Worm (Caenorhabditis elegans) whole organism, young adult: ENCODE data around the gene B0507.4.

Source experiments
- B0019.2 ChIP-seq: fragments of 200-800 bp; sonication (Bioruptor generic); conservative IDR thresholded peaks from 2 replicates; pipeline ENCODE4 v1.3.6; 2022; ENCODE audit warnings: missing genetic modification reagents, missing genetic modification characterization, missing compliant biosample characterization
- C17E4.6 ChIP-seq: fragments of 200-800 bp; sonication (Bioruptor generic); IDR thresholded peaks from 2 replicates; pipeline ENCODE4 v1.3.6; 2022; ENCODE audit warnings: missing genetic modification reagents, missing genetic modification characterization, missing compliant biosample characterization
- F39B2.1 ChIP-seq: fragments of 200-800 bp; sonication (Bioruptor generic); IDR thresholded peaks from 2 replicates; pipeline ENCODE4 v1.3.6; 2022; ENCODE audit warnings: missing genetic modification reagents, missing genetic modification characterization, missing compliant biosample characterization
- F55B11.4 ChIP-seq: sonication (generic microtip); optimal IDR thresholded peaks from 2 replicates; lab custom pipeline; 2016; ENCODE audit warnings: missing compliant biosample characterization, missing genetic modification characterization, borderline replicate concordance; ENCODE audit not compliant: insufficient read depth
- K11D2.4 ChIP-seq: fragments of 200-800 bp; sonication (Bioruptor generic); IDR thresholded peaks from 2 replicates; pipeline ENCODE4 v1.3.6; 2022; ENCODE audit warnings: missing genetic modification reagents, missing genetic modification characterization, missing compliant biosample characterization
- T07F8.4 ChIP-seq: sonication (generic microtip); optimal IDR thresholded peaks from 2 replicates; lab custom pipeline; 2016; ENCODE audit warnings: mild to moderate bottlenecking, missing genetic modification characterization, moderate library complexity, missing compliant biosample characterization
- Y53F4B.3 ChIP-seq: fragments of 200-800 bp; sonication (Bioruptor generic); IDR thresholded peaks from 2 replicates; pipeline ENCODE4 v1.3.6; 2022; ENCODE audit warnings: missing genetic modification reagents, missing genetic modification characterization, missing compliant biosample characterization
- Y56A3A.18 ChIP-seq: fragments of 200-800 bp; sonication (Bioruptor generic); IDR thresholded peaks from 2 replicates; pipeline ENCODE4 v1.3.6; 2022; ENCODE audit warnings: missing genetic modification reagents, missing genetic modification characterization, missing compliant biosample characterization
- Y67H2A.10 ChIP-seq: fragments of 200-800 bp; sonication (Bioruptor generic); conservative IDR thresholded peaks from 2 replicates; pipeline ENCODE4 v1.3.6; 2022; ENCODE audit warnings: missing genetic modification reagents, missing genetic modification characterization, missing compliant biosample characterization
- ZK185.1 ChIP-seq: sonication (generic microtip); optimal IDR thresholded peaks from 2 replicates; lab custom pipeline; 2016; ENCODE audit warnings: mild to moderate bottlenecking, missing genetic modification characterization, missing compliant biosample characterization; ENCODE audit not compliant: poor library complexity, severe bottlenecking
- atf-7 ChIP-seq: sonication (generic microtip); optimal IDR thresholded peaks from 2 replicates; lab custom pipeline; 2017; ENCODE audit warnings: mild to moderate bottlenecking, missing genetic modification characterization, missing compliant biosample characterization
- cebp-2 ChIP-seq: fragments of 200-800 bp; sonication (Bioruptor generic); IDR thresholded peaks from 2 replicates; pipeline ENCODE4 v1.3.6; 2022; ENCODE audit warnings: missing genetic modification characterization, missing compliant biosample characterization
- ceh-100 ChIP-seq: fragments of 200-800 bp; sonication (Bioruptor generic); IDR thresholded peaks from 2 replicates; pipeline ENCODE4 v1.3.6; 2022; ENCODE audit warnings: missing genetic modification reagents, missing genetic modification characterization, missing compliant biosample characterization
- ceh-40 ChIP-seq: fragments of 200-800 bp; sonication (Bioruptor generic); IDR thresholded peaks from 2 replicates; pipeline ENCODE4 v1.3.6; 2022; ENCODE audit warnings: missing genetic modification characterization, missing compliant biosample characterization
- chd-7 ChIP-seq: sonication (generic microtip); optimal IDR thresholded peaks from 2 replicates; lab custom pipeline; 2016; ENCODE audit warnings: mild to moderate bottlenecking, missing genetic modification characterization, moderate library complexity, missing compliant biosample characterization
- die-1 ChIP-seq: sonication (generic microtip); optimal IDR thresholded peaks from 2 replicates; lab custom pipeline; 2016; ENCODE audit warnings: missing genotype, mild to moderate bottlenecking, missing genetic modification characterization, missing compliant biosample characterization
- dox-1 ChIP-seq: fragments of 200-800 bp; sonication (Bioruptor generic); IDR thresholded peaks from 2 replicates; pipeline ENCODE4 v1.3.6; 2022; ENCODE audit warnings: missing genetic modification reagents, missing genetic modification characterization, missing compliant biosample characterization
- dpff-1 ChIP-seq: sonication (generic microtip); optimal IDR thresholded peaks from 2 replicates; lab custom pipeline; 2017; ENCODE audit warnings: mild to moderate bottlenecking, missing genetic modification characterization, missing compliant biosample characterization
- fkh-3 ChIP-seq: sonication (generic microtip); optimal IDR thresholded peaks from 2 replicates; lab custom pipeline; 2016; ENCODE audit warnings: mild to moderate bottlenecking, missing genetic modification characterization, missing compliant biosample characterization
- gei-17 ChIP-seq: fragments of 200-800 bp; sonication (Bioruptor generic); optimal IDR thresholded peaks from 2 replicates; lab custom pipeline; 2018; ENCODE audit warnings: mild to moderate bottlenecking, missing genetic modification characterization, missing compliant biosample characterization
- hmg-20 ChIP-seq: fragments of 200-800 bp; sonication (Bioruptor generic); IDR thresholded peaks from 2 replicates; pipeline ENCODE4 v1.3.6; 2022; ENCODE audit warnings: missing genetic modification reagents, missing genetic modification characterization, missing compliant biosample characterization
- hsf-1 ChIP-seq: fragments of 200-800 bp; sonication (Bioruptor generic); IDR thresholded peaks from 2 replicates; pipeline ENCODE4 v1.3.6; 2022; ENCODE audit warnings: missing genetic modification reagents, missing genetic modification characterization, missing compliant biosample characterization
- lag-1 ChIP-seq: fragments of 200-800 bp; sonication (Bioruptor generic); IDR thresholded peaks from 2 replicates; pipeline ENCODE4 v1.3.6; 2022; ENCODE audit warnings: missing genetic modification reagents, missing genetic modification characterization, missing compliant biosample characterization
- let-607 ChIP-seq, 2 experiments: fragments of 200-800 bp in 1 of 2; sonication (Bioruptor generic) in 1 of 2; sonication (generic microtip) in 1 of 2; optimal IDR thresholded peaks; 2 replicates each; lab custom pipeline; 2016 to 2018; ENCODE audit warnings: mild to moderate bottlenecking in 2 of 2, missing compliant biosample characterization in 2 of 2, missing genetic modification characterization in 2 of 2, moderate library complexity in 2 of 2, missing genotype in 1 of 2
- lin-26 ChIP-seq: fragments of 200-800 bp; sonication (Bioruptor generic); IDR thresholded peaks from 2 replicates; pipeline ENCODE4 v1.3.6; 2022; ENCODE audit warnings: missing genetic modification reagents, missing genetic modification characterization, missing compliant biosample characterization
- lin-40 ChIP-seq: sonication (generic microtip); optimal IDR thresholded peaks from 2 replicates; lab custom pipeline; 2016; ENCODE audit warnings: missing genetic modification characterization, mild to moderate bottlenecking, missing compliant biosample characterization, missing genotype, missing genetic modification reagents
- lsl-1 ChIP-seq: fragments of 200-800 bp; sonication (Bioruptor generic); optimal IDR thresholded peaks from 2 replicates; lab custom pipeline; 2018; ENCODE audit warnings: mild to moderate bottlenecking, missing genetic modification characterization, moderate library complexity, missing compliant biosample characterization
- lsy-27 ChIP-seq: sonication (generic microtip); optimal IDR thresholded peaks from 2 replicates; lab custom pipeline; 2017; ENCODE audit warnings: missing genetic modification characterization, mild to moderate bottlenecking, missing compliant biosample characterization, antibody characterized with exemption, missing genotype, borderline replicate concordance; ENCODE audit not compliant: insufficient read depth
- madf-10 ChIP-seq: sonication (generic microtip); optimal IDR thresholded peaks from 2 replicates; lab custom pipeline; 2016; ENCODE audit warnings: mild to moderate bottlenecking, missing genetic modification characterization, missing compliant biosample characterization
- mxl-1 ChIP-seq: sonication (generic microtip); optimal IDR thresholded peaks from 2 replicates; lab custom pipeline; 2016; ENCODE audit warnings: missing genetic modification characterization, missing compliant biosample characterization
- nfya-1 ChIP-seq: sonication (generic microtip); optimal IDR thresholded peaks from 2 replicates; lab custom pipeline; 2017; ENCODE audit warnings: antibody characterized with exemption, missing compliant biosample characterization, missing genetic modification characterization, borderline replicate concordance; ENCODE audit not compliant: insufficient read depth
- nhr-80 ChIP-seq: sonication (generic microtip); optimal IDR thresholded peaks from 2 replicates; lab custom pipeline; 2016; ENCODE audit warnings: missing genetic modification characterization, missing compliant biosample characterization
- pbrm-1 ChIP-seq: fragments of 200-800 bp; sonication (Bioruptor generic); IDR thresholded peaks from 2 replicates; pipeline ENCODE4 v1.3.6; 2022; ENCODE audit warnings: missing genetic modification reagents, missing genetic modification characterization, missing compliant biosample characterization
- pha-4 ChIP-seq: fragments of 150-350 bp; sonication (generic microtip); optimal IDR thresholded peaks from 2 replicates; lab custom pipeline; 2014; ENCODE audit warnings: missing biosample characterization, missing genetic modification reagents, missing genetic modification characterization
- snpc-4 ChIP-seq, 5 experiments: fragments of 150-350 bp in 1 of 5; sonication (generic microtip) in 4 of 5; optimal IDR thresholded peaks; 2 replicates each; lab custom pipeline; 2014 to 2018; ENCODE audit warnings: missing genetic modification characterization in 5 of 5, missing biosample characterization in 3 of 5, antibody characterized with exemption in 2 of 5, mild to moderate bottlenecking in 2 of 5, missing compliant biosample characterization in 2 of 5, missing genotype in 2 of 5, moderate library complexity in 2 of 5, missing genetic modification reagents in 1 of 5
- tbp1 ChIP-seq: fragments of 200-800 bp; sonication (Bioruptor generic); optimal IDR thresholded peaks from 2 replicates; lab custom pipeline; 2018; ENCODE audit warnings: mild to moderate bottlenecking, missing genetic modification characterization, missing compliant biosample characterization
- tbx-9 ChIP-seq: sonication (generic microtip); optimal IDR thresholded peaks from 2 replicates; lab custom pipeline; 2016; ENCODE audit warnings: borderline replicate concordance, missing genetic modification characterization, inconsistent platforms, missing compliant biosample characterization
- tlf-1 ChIP-seq: fragments of 200-800 bp; sonication (Bioruptor generic); optimal IDR thresholded peaks from 2 replicates; lab custom pipeline; 2018; ENCODE audit warnings: mild to moderate bottlenecking, missing genetic modification characterization, missing compliant biosample characterization
- unc-62 ChIP-seq: fragments of 150-350 bp; optimal IDR thresholded peaks from 2 replicates; lab custom pipeline; 2014; ENCODE audit warnings: missing biosample characterization, missing genetic modification reagents, missing genetic modification characterization
- zfh-2 ChIP-seq: fragments of 200-800 bp; sonication (Bioruptor generic); conservative IDR thresholded peaks from 2 replicates; pipeline ENCODE4 v1.3.6; 2022; ENCODE audit warnings: missing genetic modification reagents, missing genetic modification characterization, missing compliant biosample characterization
- ztf-18 ChIP-seq: sonication (generic microtip); optimal IDR thresholded peaks from 2 replicates; lab custom pipeline; 2016; ENCODE audit warnings: missing genotype, mild to moderate bottlenecking, missing genetic modification characterization, missing compliant biosample characterization
- ztf-25 ChIP-seq: fragments of 200-800 bp; sonication (Bioruptor generic); IDR thresholded peaks from 2 replicates; pipeline ENCODE4 v1.3.6; 2022; ENCODE audit warnings: missing genetic modification reagents, missing genetic modification characterization, missing compliant biosample characterization

Gene B0507.4

DNA sequence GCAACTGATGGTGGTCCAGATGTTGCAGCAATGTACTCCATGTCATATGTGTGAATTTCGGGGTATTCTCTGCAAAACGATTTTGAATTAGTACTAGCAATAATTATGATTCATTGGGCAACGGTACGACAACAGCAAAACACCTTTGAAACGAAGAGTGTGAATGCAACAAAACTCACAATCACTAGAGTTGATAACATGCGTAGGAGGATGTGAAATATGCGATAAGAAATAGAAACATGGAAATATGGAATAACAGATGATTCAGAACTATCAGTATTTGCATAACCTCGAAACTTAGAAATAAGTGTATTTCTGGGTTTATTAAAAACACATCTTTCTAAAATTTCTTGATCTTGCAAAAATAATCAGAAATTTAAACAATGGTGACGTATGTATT is 40.7 kb downstream of the B0507.4 start:
- TF ChIP-seq die-1 = no peak
- TF ChIP-seq tbp1 (GFP tag; lab: Kevin White, UChicago) = no peak
- TF ChIP-seq K11D2.4 (GFP tag; lab: Robert Waterston, UW) = no peak
- peak; percentile 4 for TF ChIP-seq nhr-80 (tag; lab: Kevin White, UChicago)
- TF ChIP-seq zfh-2 (GFP tag; lab: Robert Waterston, UW) = no peak
- no peak for TF ChIP-seq ztf-25 (GFP tag; lab: Robert Waterston, UW)
- no peak for TF ChIP-seq dox-1 (GFP tag; lab: Robert Waterston, UW)
- TF ChIP-seq lsl-1 (GFP tag; lab: Kevin White, UChicago) = no peak

DNA sequence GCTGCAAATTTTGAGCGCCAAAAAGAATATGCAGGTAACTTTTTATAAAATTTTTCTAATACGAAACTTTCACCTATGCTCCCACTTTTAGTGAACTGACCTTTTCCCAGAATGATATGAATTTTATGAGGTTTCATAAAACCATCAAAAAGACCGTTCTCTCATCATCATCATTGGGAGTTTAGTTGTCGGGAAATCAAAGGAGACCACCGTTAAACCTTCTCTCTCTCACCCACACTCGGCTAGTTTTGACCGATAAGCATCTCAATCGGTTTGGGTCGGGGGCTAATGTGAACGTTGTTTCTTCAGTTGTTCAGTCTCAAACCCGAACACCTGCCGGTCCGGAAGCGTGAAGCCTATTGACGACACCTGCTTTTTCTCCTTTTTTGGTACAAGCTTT is 41.5 kb downstream of the B0507.4 start:
- TF ChIP-seq tlf-1 (GFP tag; lab: Kevin White, UChicago) = no peak
- no peak for TF ChIP-seq fkh-3
- TF ChIP-seq nhr-80 (tag; lab: Kevin White, UChicago) = peak; percentile 52
- TF ChIP-seq K11D2.4 (GFP tag; lab: Robert Waterston, UW) = no peak

DNA sequence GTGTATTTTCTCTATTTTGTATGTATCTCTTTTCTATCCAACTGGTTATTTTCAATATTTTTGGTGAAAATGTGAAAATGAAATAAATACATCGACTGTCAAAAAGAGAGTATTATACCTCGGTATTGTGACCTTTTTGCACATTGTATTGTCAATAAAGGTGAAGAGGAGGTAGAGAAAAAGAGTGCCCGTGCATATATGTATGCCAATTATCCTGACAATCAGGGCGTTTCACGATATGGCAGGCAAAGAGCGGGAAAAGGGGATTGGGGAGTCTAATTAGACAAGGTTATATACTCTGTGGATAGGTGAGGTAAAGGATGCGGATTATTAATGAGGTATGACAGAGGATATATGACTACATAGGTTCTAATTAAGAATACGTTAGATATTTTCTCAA is 42.1 kb downstream of the B0507.4 start:
- TF ChIP-seq F39B2.1 (no peak), Y56A3A.18 (GFP tag; lab: Robert Waterston, UW) (no peak), gei-17 (GFP tag; lab: Kevin White, UChicago) (no peak), lin-26 (GFP tag; lab: Robert Waterston, UW) (no peak), ceh-100 (GFP tag; lab: Robert Waterston, UW) (no peak), pbrm-1 (GFP tag; lab: Robert Waterston, UW) (no peak), snpc-4 (GFP tag; optimal IDR thresholded peaks at IDR 0.05; lab: Kevin White, UChicago) (no peak), snpc-4 (tag; optimal IDR thresholded peaks at IDR 0.05; lab: Kevin White, UChicago) (no peak), mxl-1 (tag; lab: Kevin White, UChicago) (no peak), unc-62 (no peak), pha-4 (tag; lab: Kevin White, UChicago) (no peak), lin-40 (tag; lab: Kevin White, UChicago) (no peak), cebp-2 (GFP tag; lab: Robert Waterston, UW) (no peak), ztf-18 (no peak), K11D2.4 (GFP tag; lab: Robert Waterston, UW) (no peak), Y67H2A.10 (GFP tag; lab: Robert Waterston, UW) (no peak)

DNA sequence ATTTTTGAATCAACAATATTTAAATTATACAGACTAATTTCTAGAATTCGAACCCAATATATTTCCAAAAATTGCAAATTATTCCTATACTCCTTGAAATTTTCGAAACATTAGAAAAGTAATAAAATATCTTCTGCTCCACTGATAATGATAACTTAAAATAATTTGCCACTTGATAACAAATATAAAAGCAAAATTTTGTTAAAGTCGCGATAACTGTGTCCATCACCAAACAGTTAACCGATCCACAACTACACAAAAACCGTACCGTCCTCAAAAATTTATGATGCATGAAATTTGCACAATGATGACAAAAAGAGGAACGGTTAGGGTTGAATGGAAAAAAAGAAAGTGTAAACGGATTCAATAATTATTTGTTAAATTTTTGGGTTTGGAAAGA is 43.7 kb downstream of the B0507.4 start:
- TF ChIP-seq C17E4.6 (GFP tag; lab: Robert Waterston, UW) (no peak), dpff-1 (tag; lab: Kevin White, UChicago) (no peak), atf-7 (tag; lab: Kevin White, UChicago) (no peak), hsf-1 (GFP tag; lab: Robert Waterston, UW) (no peak), tbx-9 (no peak), Y53F4B.3 (no peak)

DNA sequence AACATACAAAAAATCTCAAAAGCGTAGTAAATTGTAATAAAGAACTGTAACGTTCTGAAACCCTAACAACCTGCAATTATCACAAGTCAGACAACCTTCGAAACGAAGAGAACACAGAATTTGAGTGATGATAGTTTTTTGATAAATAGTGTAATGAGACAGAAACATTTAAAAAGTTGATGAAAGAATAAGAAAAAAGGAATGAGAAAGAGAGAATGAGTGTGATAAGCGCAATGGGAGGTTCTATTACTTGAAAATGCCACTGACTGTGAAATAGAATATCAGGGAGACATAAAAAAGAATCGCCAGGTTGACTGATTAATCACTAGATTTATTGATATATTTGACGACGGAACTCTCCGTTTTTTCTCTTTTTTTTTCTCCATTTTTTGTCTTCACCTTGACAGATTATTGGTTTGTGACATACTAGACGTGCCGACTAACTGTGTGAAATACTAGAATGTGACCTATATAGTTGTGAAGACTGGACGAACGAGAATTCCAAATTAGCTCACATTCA is 44.6 kb downstream of the B0507.4 start:
- TF ChIP-seq chd-7 (tag; lab: Kevin White, UChicago) = no peak
- TF ChIP-seq lsy-27 = no peak
- no peak for TF ChIP-seq lag-1 (GFP tag; lab: Robert Waterston, UW)
- no peak for TF ChIP-seq F55B11.4 (tag; lab: Kevin White, UChicago)
- TF ChIP-seq nfya-1 (tag; lab: Kevin White, UChicago) = no peak
- TF ChIP-seq T07F8.4 (tag; lab: Kevin White, UChicago) = no peak
- no peak for TF ChIP-seq let-607 (tag; optimal IDR thresholded peaks at IDR 0.05; lab: Kevin White, UChicago)
- TF ChIP-seq ZK185.1 (tag; lab: Kevin White, UChicago) = no peak
- TF ChIP-seq hmg-20 (GFP tag; lab: Robert Waterston, UW) = no peak
- TF ChIP-seq B0019.2 = no peak
- no peak for TF ChIP-seq madf-10 (tag; lab: Kevin White, UChicago)
- no peak for TF ChIP-seq unc-62
- TF ChIP-seq ceh-40 (GFP tag; lab: Robert Waterston, UW) = no peak
